Fruit fly (Drosophila melanogaster) whole organism, embryonic: Measurements from ENCODE around the gene CG2691.

Source experiments
- Antp ChIP-seq: fragments of 200-800 bp; sonication (Bioruptor generic); optimal IDR thresholded peaks from 3 replicates; lab custom pipeline; 2016; ENCODE audit warnings: missing biosample characterization, missing genetic modification characterization
- Atf3 ChIP-seq: fragments of 200-800 bp; sonication (Bioruptor generic); optimal IDR thresholded peaks from 3 replicates; lab custom pipeline; 2016; ENCODE audit warnings: missing biosample characterization, missing genetic modification characterization
- B-H2 ChIP-seq: fragments of 200-800 bp; sonication (Bioruptor generic); optimal IDR thresholded peaks from 2 replicates; lab custom pipeline; 2018; ENCODE audit warnings: missing biosample characterization, mild to moderate bottlenecking, missing genetic modification characterization
- CG10209 ChIP-seq: fragments of 200-800 bp; sonication (Bioruptor generic); optimal IDR thresholded peaks from 3 replicates; lab custom pipeline; 2017; ENCODE audit warnings: missing biosample characterization, mild to moderate bottlenecking, missing genetic modification characterization, missing genetic modification reagents
- CG10274 ChIP-seq: fragments of 200-800 bp; sonication (Bioruptor generic); optimal IDR thresholded peaks from 3 replicates; lab custom pipeline; 2017; ENCODE audit warnings: missing biosample characterization, mild to moderate bottlenecking, missing genetic modification characterization
- CG10462 ChIP-seq: fragments of 200-800 bp; sonication (Bioruptor generic); optimal IDR thresholded peaks from 2 replicates; lab custom pipeline; 2016; ENCODE audit warnings: missing biosample characterization, missing genetic modification characterization
- CG11695 ChIP-seq: fragments of 200-800 bp; sonication (Bioruptor generic); IDR thresholded peaks from 3 replicates; pipeline ENCODE4 v1.3.6; 2022; ENCODE audit warnings: missing biosample characterization, missing genetic modification characterization
- CG17612 ChIP-seq: fragments of 200-800 bp; sonication (Bioruptor generic); IDR thresholded peaks from 2 replicates; pipeline ENCODE4 v1.3.6; 2022; ENCODE audit warnings: missing biosample characterization, missing genetic modification characterization
- CG1792 ChIP-seq: fragments of 200-800 bp; sonication (Bioruptor generic); optimal IDR thresholded peaks from 2 replicates; lab custom pipeline; 2016; ENCODE audit warnings: missing biosample characterization, missing genetic modification characterization
- CG1832 ChIP-seq: fragments of 200-800 bp; sonication (Bioruptor generic); optimal IDR thresholded peaks from 2 replicates; lab custom pipeline; 2017; ENCODE audit warnings: missing biosample characterization, mild to moderate bottlenecking, missing genetic modification characterization, inconsistent platforms
- CG31224 ChIP-seq: fragments of 200-800 bp; sonication (Bioruptor generic); IDR thresholded peaks from 2 replicates; pipeline ENCODE4 v1.3.6; 2022; ENCODE audit warnings: missing biosample characterization, missing genetic modification characterization
- CG3163 ChIP-seq: fragments of 200-800 bp; sonication (Bioruptor generic); optimal IDR thresholded peaks from 3 replicates; lab custom pipeline; 2016; ENCODE audit warnings: missing biosample characterization, missing genetic modification characterization
- CG32532 ChIP-seq: fragments of 200-800 bp; sonication (Bioruptor generic); IDR thresholded peaks from 2 replicates; pipeline ENCODE4 v1.3.6; 2022; ENCODE audit warnings: missing biosample characterization, missing genetic modification characterization
- CG34224 ChIP-seq: fragments of 200-800 bp; sonication (Bioruptor generic); IDR thresholded peaks from 3 replicates; pipeline ENCODE4 v1.3.6; 2022; ENCODE audit warnings: missing biosample characterization, missing genetic modification characterization; ENCODE audit not compliant: partially characterized antibody
- CG34422 ChIP-seq: fragments of 200-800 bp; sonication (Bioruptor generic); IDR thresholded peaks from 3 replicates; pipeline ENCODE4 v1.3.6; 2022; ENCODE audit warnings: missing biosample characterization, missing genetic modification characterization
- CG3995 ChIP-seq: fragments of 200-800 bp; sonication (Bioruptor generic); optimal IDR thresholded peaks from 3 replicates; lab custom pipeline; 2016; ENCODE audit warnings: missing biosample characterization, missing genetic modification characterization
- CG4854 ChIP-seq: fragments of 200-800 bp; sonication (Bioruptor generic); optimal IDR thresholded peaks from 2 replicates; lab custom pipeline; 2016; ENCODE audit warnings: missing biosample characterization, missing genetic modification characterization, inconsistent platforms
- CG5180 ChIP-seq: fragments of 200-800 bp; sonication (Bioruptor generic); optimal IDR thresholded peaks from 3 replicates; lab custom pipeline; 2017; ENCODE audit warnings: missing biosample characterization, missing genetic modification characterization, mild to moderate bottlenecking, moderate library complexity, missing genetic modification reagents
- CG6689 ChIP-seq: fragments of 200-800 bp; sonication (Bioruptor generic); IDR thresholded peaks from 2 replicates; pipeline ENCODE4 v1.3.6; 2022; ENCODE audit warnings: missing biosample characterization, missing genetic modification characterization
- H15 ChIP-seq: fragments of 200-800 bp; sonication (Bioruptor generic); IDR thresholded peaks from 3 replicates; pipeline ENCODE4 v1.3.6; 2022; ENCODE audit warnings: missing biosample characterization, missing genetic modification characterization
- Mes4 ChIP-seq: fragments of 200-800 bp; sonication (Bioruptor generic); optimal IDR thresholded peaks from 2 replicates; lab custom pipeline; 2016; ENCODE audit warnings: missing biosample characterization, missing genetic modification characterization
- NFAT ChIP-seq: fragments of 200-800 bp; sonication (Bioruptor generic); IDR thresholded peaks from 2 replicates; pipeline ENCODE4 v1.3.6; 2022; ENCODE audit warnings: missing biosample characterization, missing genetic modification characterization
- Ravus ChIP-seq: fragments of 200-800 bp; sonication (Bioruptor generic); IDR thresholded peaks from 2 replicates; pipeline ENCODE4 v1.3.6; 2022; ENCODE audit warnings: missing biosample characterization, missing genetic modification characterization
- Rfx ChIP-seq: fragments of 200-800 bp; sonication (Bioruptor generic); IDR thresholded peaks from 2 replicates; pipeline ENCODE4 v1.3.6; 2022; ENCODE audit warnings: missing biosample characterization, missing genetic modification characterization
- Sry-δ ChIP-seq: fragments of 200-800 bp; sonication (Bioruptor generic); optimal IDR thresholded peaks from 2 replicates; lab custom pipeline; 2016; ENCODE audit warnings: missing biosample characterization, missing genetic modification characterization
- ab ChIP-seq: fragments of 200-800 bp; sonication (Bioruptor generic); optimal IDR thresholded peaks from 2 replicates; lab custom pipeline; 2016; ENCODE audit warnings: missing biosample characterization, missing genetic modification characterization
- ac ChIP-seq: fragments of 200-800 bp; sonication (Bioruptor generic); optimal IDR thresholded peaks from 3 replicates; lab custom pipeline; 2017; ENCODE audit warnings: missing biosample characterization, mild to moderate bottlenecking, missing genetic modification characterization
- bcd ChIP-seq: fragments of 200-800 bp; sonication (Bioruptor generic); optimal IDR thresholded peaks from 2 replicates; lab custom pipeline; 2017; ENCODE audit warnings: missing biosample characterization, mild to moderate bottlenecking, missing genetic modification characterization
- cato ChIP-seq: fragments of 200-800 bp; sonication (Bioruptor generic); optimal IDR thresholded peaks from 2 replicates; lab custom pipeline; 2016; ENCODE audit warnings: missing biosample characterization, missing genetic modification characterization, borderline replicate concordance
- caup ChIP-seq: fragments of 200-800 bp; sonication (Bioruptor generic); optimal IDR thresholded peaks from 3 replicates; lab custom pipeline; 2017; ENCODE audit warnings: missing biosample characterization, mild to moderate bottlenecking, missing genetic modification characterization, moderate library complexity; ENCODE audit not compliant: severe bottlenecking
- dan ChIP-seq: fragments of 200-800 bp; sonication (Bioruptor generic); IDR thresholded peaks from 2 replicates; pipeline ENCODE4 v1.3.6; 2022; ENCODE audit warnings: missing biosample characterization, missing genetic modification characterization
- eve ChIP-seq, 2 experiments: fragments of >200 bp; optimal IDR thresholded peaks; 2 replicates each; lab custom pipeline; 2017; ENCODE audit warnings: missing biosample characterization in 2 of 2, missing genetic modification characterization in 2 of 2
- gro ChIP-seq: fragments of 200-800 bp; sonication (Bioruptor generic); optimal IDR thresholded peaks from 2 replicates; lab custom pipeline; 2016; ENCODE audit warnings: missing biosample characterization, missing genetic modification characterization
- hbn ChIP-seq: fragments of 200-800 bp; sonication (Bioruptor generic); IDR thresholded peaks from 2 replicates; pipeline ENCODE4 v1.3.6; 2022; ENCODE audit warnings: missing biosample characterization, missing genetic modification characterization; ENCODE audit not compliant: partially characterized antibody
- hkb ChIP-seq, 2 experiments: fragments of 200-800 bp in 1 of 2; fragments of >200 bp in 1 of 2; sonication (Bioruptor generic) in 1 of 2; IDR thresholded peaks in 1 of 2; optimal IDR thresholded peaks in 1 of 2; 2 replicates each; pipeline versions ENCODE4 v1.3.6 to Lab custom; 2017 to 2022; ENCODE audit warnings: missing biosample characterization in 1 of 2, missing genetic modification characterization in 1 of 2
- klu ChIP-seq: fragments of 200-800 bp; sonication (Bioruptor generic); IDR thresholded peaks from 2 replicates; pipeline ENCODE4 v1.3.6; 2022; ENCODE audit warnings: missing biosample characterization, missing genetic modification characterization
- kni ChIP-seq: fragments of 200-800 bp; sonication (Bioruptor generic); optimal IDR thresholded peaks from 3 replicates; lab custom pipeline; 2017; ENCODE audit warnings: mild to moderate bottlenecking, missing biosample characterization, missing genetic modification reagents, missing genetic modification characterization
- lbe ChIP-seq: fragments of 200-800 bp; sonication (Bioruptor generic); optimal IDR thresholded peaks from 2 replicates; lab custom pipeline; 2016; ENCODE audit warnings: missing biosample characterization, mild to moderate bottlenecking, missing genetic modification characterization
- lmd ChIP-seq: fragments of 200-800 bp; sonication (Bioruptor generic); IDR thresholded peaks from 2 replicates; pipeline ENCODE4 v1.3.6; 2022; ENCODE audit warnings: missing biosample characterization, missing genetic modification characterization
- lola ChIP-seq, 3 experiments: fragments of >200 bp in 2 of 3; fragments of 200-800 bp in 1 of 3; sonication (Bioruptor generic) in 1 of 3; optimal IDR thresholded peaks; 2 replicates each; lab custom pipeline; 2017 to 2019; ENCODE audit warnings: missing biosample characterization in 3 of 3, missing genetic modification characterization in 3 of 3, mild to moderate bottlenecking in 1 of 3, moderate library complexity in 1 of 3
- oc ChIP-seq: fragments of 200-800 bp; sonication (Bioruptor generic); optimal IDR thresholded peaks from 2 replicates; lab custom pipeline; 2018; ENCODE audit warnings: missing biosample characterization, mild to moderate bottlenecking, missing genetic modification characterization, moderate library complexity
- odd ChIP-seq: fragments of 200-800 bp; sonication (Bioruptor generic); optimal IDR thresholded peaks from 2 replicates; lab custom pipeline; 2017; ENCODE audit warnings: missing biosample characterization, mild to moderate bottlenecking, missing genetic modification characterization
- peb ChIP-seq: fragments of 200-800 bp; sonication (Bioruptor generic); IDR thresholded peaks from 2 replicates; pipeline ENCODE4 v1.3.6; 2022; ENCODE audit warnings: missing biosample characterization, missing genetic modification characterization
- pnt ChIP-seq: fragments of 200-800 bp; sonication (Bioruptor generic); optimal IDR thresholded peaks from 3 replicates; lab custom pipeline; 2016; ENCODE audit warnings: missing biosample characterization, missing genetic modification characterization
- ro ChIP-seq: fragments of 200-800 bp; sonication (Bioruptor generic); IDR thresholded peaks from 2 replicates; pipeline ENCODE4 v1.3.6; 2022; ENCODE audit warnings: missing biosample characterization, missing genetic modification characterization
- slou ChIP-seq: fragments of 200-800 bp; sonication (Bioruptor generic); optimal IDR thresholded peaks from 3 replicates; lab custom pipeline; 2016; ENCODE audit warnings: missing biosample characterization, missing genetic modification characterization
- slp2 ChIP-seq: fragments of 200-800 bp; sonication (Bioruptor generic); optimal IDR thresholded peaks from 2 replicates; lab custom pipeline; 2016; ENCODE audit warnings: missing biosample characterization, missing genetic modification characterization
- tgo ChIP-seq: fragments of 200-800 bp; sonication (Bioruptor generic); IDR thresholded peaks from 3 replicates; pipeline ENCODE4 v1.3.6; 2022; ENCODE audit warnings: missing biosample characterization, missing genetic modification characterization
- ttk ChIP-seq: fragments of 200-800 bp; sonication (Bioruptor generic); IDR thresholded peaks from 2 replicates; pipeline ENCODE4 v2.1.2; 2022; ENCODE audit warnings: missing biosample characterization, missing genetic modification characterization
- unpg ChIP-seq: fragments of 200-800 bp; sonication (Bioruptor generic); optimal IDR thresholded peaks from 3 replicates; lab custom pipeline; 2018; ENCODE audit warnings: missing biosample characterization, mild to moderate bottlenecking, missing genetic modification characterization, moderate library complexity
- yki ChIP-seq: fragments of >200 bp; optimal IDR thresholded peaks from 3 replicates; lab custom pipeline; 2018

The CG2691 gene

dm6 chrX:13626579-13626894 is 2.3 kb upstream of the CG2691 start (continued):
- TF ChIP-seq NFAT, result peak; percentile 93
- TF ChIP-seq CG3163 (GFP tag; lab: Kevin White, UChicago), result peak; percentile 65
- peak; percentile 67 for TF ChIP-seq B-H2 (GFP tag; lab: Kevin White, UChicago)
- no peak for TF ChIP-seq Ravus (GFP tag; lab: Robert Waterston, UW)
- peak; percentile 63; the same call in 1 of the 3 replicates for TF ChIP-seq CG34422 (GFP tag; lab: Robert Waterston, UW)
- TF ChIP-seq lbe, result no peak
- TF ChIP-seq cato (GFP tag; lab: Kevin White, UChicago), result no peak
- peak; percentile 52 for TF ChIP-seq Atf3 (GFP tag; lab: Kevin White, UChicago)
- peak; percentile 77 for TF ChIP-seq bcd (GFP tag; lab: Kevin White, UChicago)
- TF ChIP-seq H15 (GFP tag; lab: Robert Waterston, UW), result peak; percentile 73; the same call in 2 of the 3 replicates
- TF ChIP-seq CG10274, result peak; percentile 27
- TF ChIP-seq CG5180, result peak; percentile 44
- TF ChIP-seq ab (GFP tag; lab: Kevin White, UChicago), result peak; percentile 76
- TF ChIP-seq ro (GFP tag; lab: Robert Waterston, UW), result no peak
- TF ChIP-seq hbn, result no peak
- TF ChIP-seq lmd (GFP tag; lab: Robert Waterston, UW), result peak; percentile 84
- peak; percentile 85 for TF ChIP-seq pnt (GFP tag; lab: Kevin White, UChicago)
- no peak for TF ChIP-seq eve (GFP tag; optimal IDR thresholded peaks at IDR 0.05; lab: Kevin White, UChicago)
- TF ChIP-seq odd (GFP tag; lab: Kevin White, UChicago), result peak; percentile 67
- TF ChIP-seq CG6689 (GFP tag; lab: Robert Waterston, UW), result peak; percentile 77
- peak; percentile 81 for TF ChIP-seq unpg (GFP tag; lab: Kevin White, UChicago)
- peak; percentile 14 for TF ChIP-seq CG3995
- peak; percentile 34; the same call in 1 of the 2 replicates for TF ChIP-seq peb (GFP tag; lab: Robert Waterston, UW)
- TF ChIP-seq CG1792, result peak; percentile 72
- TF ChIP-seq gro (GFP tag; lab: Kevin White, UChicago), result peak; percentile 86
- TF ChIP-seq slou (GFP tag; lab: Kevin White, UChicago), result peak; percentile 71
- TF ChIP-seq Mes4 (GFP tag; lab: Kevin White, UChicago), result peak; percentile 52
- peak; percentile 70 for TF ChIP-seq slp2
- TF ChIP-seq CG4854 (GFP tag; lab: Kevin White, UChicago), result peak; percentile 47
- no peak for TF ChIP-seq hkb (optimal IDR thresholded peaks at IDR 0.05; lab: Kevin White, UChicago)
- TF ChIP-seq hkb (GFP tag; IDR thresholded peaks at IDR 0.05; lab: Robert Waterston, UW), result peak; percentile 64
- peak; percentile 81 for TF ChIP-seq tgo (GFP tag; lab: Robert Waterston, UW)
- peak; percentile 85 for TF ChIP-seq Antp (GFP tag; lab: Kevin White, UChicago)
- TF ChIP-seq ac (GFP tag; lab: Kevin White, UChicago), result no peak
- peak; percentile 70 for TF ChIP-seq CG31224
- peak; percentile 44 for TF ChIP-seq CG10462 (GFP tag; lab: Kevin White, UChicago)
- TF ChIP-seq lola (GFP tag; optimal IDR thresholded peaks at IDR 0.05; lab: Kevin White, UChicago), result peak in 1 of 3 experiments; percentile 42
- TF ChIP-seq CG34224 (GFP tag; lab: Robert Waterston, UW), result no peak
- 0 out of 2 replicates have a peak, but pooled peaks have one; percentile 22 for TF ChIP-seq CG17612 (GFP tag; lab: Robert Waterston, UW)
- no peak for TF ChIP-seq dan (GFP tag; lab: Robert Waterston, UW)
- TF ChIP-seq klu (GFP tag; lab: Robert Waterston, UW), result peak; percentile 77
- peak; percentile 45; the same call in 1 of the 2 replicates for TF ChIP-seq ttk (GFP tag; lab: Robert Waterston, UW)
- TF ChIP-seq CG10209 (GFP tag; lab: Kevin White, UChicago), result peak; percentile 68
- peak; percentile 72 for TF ChIP-seq caup
- TF ChIP-seq Rfx (GFP tag; lab: Robert Waterston, UW), result peak; percentile 91
- TF ChIP-seq CG32532, result peak; percentile 85
- TF ChIP-seq yki, result no peak
- TF ChIP-seq kni, result peak; percentile 54
- peak; percentile 78 for TF ChIP-seq CG11695 (GFP tag; lab: Robert Waterston, UW)
- no peak for TF ChIP-seq CG1832 (GFP tag; lab: Kevin White, UChicago)
- peak; percentile 66 for TF ChIP-seq oc (tag; lab: Kevin White, UChicago)
- peak; percentile 23 for TF ChIP-seq Sry-δ (GFP tag; lab: Kevin White, UChicago)
